Fruit fly (Drosophila melanogaster): ENCODE results near the gene AIF.

Gene AIF

DNA sequence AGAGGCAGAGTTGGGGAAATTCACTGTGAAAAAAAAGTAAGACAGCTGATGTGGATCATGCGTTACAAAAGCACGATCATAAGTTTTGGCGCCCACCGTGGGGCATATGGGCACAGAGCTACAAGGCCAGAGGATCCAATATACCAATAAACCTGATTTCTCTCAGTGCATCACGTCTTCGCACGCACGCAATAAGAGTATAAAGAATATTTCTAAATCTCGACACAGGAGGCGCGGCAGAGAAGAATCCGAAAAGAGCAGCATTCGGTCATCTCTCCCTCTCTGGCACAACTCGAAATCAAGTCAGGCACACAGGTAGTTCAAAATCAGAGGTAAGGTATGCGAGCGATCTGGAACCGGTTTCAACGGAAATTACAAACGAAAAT is 12.0 kb downstream of the AIF start (continued):
- TF ChIP-seq CG10147 (GFP tag; optimal IDR thresholded peaks at IDR 0.05) (peak; percentile 45), CG12659 (GFP tag; optimal IDR thresholded peaks at IDR 0.05) (peak; percentile 89), CG17802 (tag; optimal IDR thresholded peaks at IDR 0.05) (peak; percentile 76), CG12071 (GFP tag; optimal IDR thresholded peaks at IDR 0.05) (peak; percentile 61), bsh (GFP tag; optimal IDR thresholded peaks at IDR 0.05) (peak; percentile 94 to 96), CG17912 (GFP tag; optimal IDR thresholded peaks at IDR 0.05) (no peak), CG4617 (GFP tag; optimal IDR thresholded peaks at IDR 0.05; ENCODE audit: borderline replicate concordance) (peak; percentile 82), CG3726 (GFP tag; IDR thresholded peaks at IDR 0.05) (peak; percentile 91), CG16779 (GFP tag; IDR thresholded peaks at IDR 0.05) (peak; percentile 86), CG8478 (optimal IDR thresholded peaks at IDR 0.05) (no peak), mam (GFP tag; optimal IDR thresholded peaks at IDR 0.05) (peak; percentile 82), da (GFP tag; optimal IDR thresholded peaks at IDR 0.05) (peak; percentile 82), CG14860 (GFP tag; IDR thresholded peaks at IDR 0.05; ENCODE audit: partially characterized antibody) (no peak), row (GFP tag; IDR thresholded peaks at IDR 0.05) (peak; percentile 94), cas (GFP tag; IDR thresholded peaks at IDR 0.05) (peak; percentile 78), lov (optimal IDR thresholded peaks at IDR 0.05) (no peak), lov (GFP tag; IDR thresholded peaks at IDR 0.05) (peak; percentile 97), CG12236 (GFP tag; optimal IDR thresholded peaks at IDR 0.05) (peak; percentile 79), Poxn (GFP tag; IDR thresholded peaks at IDR 0.05) (0 out of 2 replicates have a peak, but pooled peaks have one; percentile 11), ATbp (GFP tag; optimal IDR thresholded peaks at IDR 0.05) (peak; percentile 89), luna (GFP tag; optimal IDR thresholded peaks at IDR 0.05) (peak; percentile 39), caup (GFP tag; optimal IDR thresholded peaks at IDR 0.05; ENCODE audit: severe bottlenecking) (peak; percentile 77), Dfd (GFP tag; optimal IDR thresholded peaks at IDR 0.05) (no peak), CG4854 (GFP tag; optimal IDR thresholded peaks at IDR 0.05) (peak; percentile 77), CG7271 (tag; optimal IDR thresholded peaks at IDR 0.05) (peak; percentile 53), yki (optimal IDR thresholded peaks at IDR 0.05) (no peak), Six4 (GFP tag; optimal IDR thresholded peaks at IDR 0.05) (peak; percentile 83), tin (GFP tag; optimal IDR thresholded peaks at IDR 0.05) (peak; percentile 85), NfI (GFP tag; optimal IDR thresholded peaks at IDR 0.05) (peak; percentile 74), lola (GFP tag; optimal IDR thresholded peaks at IDR 0.05) (peak in 1 of 3 experiments; percentile 93), HLH4C (GFP tag; IDR thresholded peaks at IDR 0.05; ENCODE audit: partially characterized antibody) (no peak), otp (GFP tag; IDR thresholded peaks at IDR 0.05) (peak; percentile 96), ac (GFP tag; optimal IDR thresholded peaks at IDR 0.05) (peak; percentile 90), hth (optimal IDR thresholded peaks at IDR 0.05) (no peak), Spps (tag; optimal IDR thresholded peaks at IDR 0.05) (peak; percentile 85), tup (GFP tag; optimal IDR thresholded peaks at IDR 0.05) (peak; percentile 52), CG15696 (tag; optimal IDR thresholded peaks at IDR 0.05) (peak; percentile 91), Optix (GFP tag; IDR thresholded peaks at IDR 0.05) (peak; percentile 96), H15 (GFP tag; IDR thresholded peaks at IDR 0.05) (peak; percentile 95), seq (GFP tag; IDR thresholded peaks at IDR 0.05) (peak; percentile 84), Dp (GFP tag; optimal IDR thresholded peaks at IDR 0.05) (no peak), bigmax (GFP tag; optimal IDR thresholded peaks at IDR 0.05) (no peak), ssp (GFP tag; IDR thresholded peaks at IDR 0.05) (peak; percentile 87), ken (GFP tag; IDR thresholded peaks at IDR 0.05) (peak; percentile 95), Blimp-1 (GFP tag; optimal IDR thresholded peaks at IDR 0.05) (peak; percentile 90), nau (GFP tag; optimal IDR thresholded peaks at IDR 0.05) (peak; percentile 72), CG11247 (GFP tag; IDR thresholded peaks at IDR 0.05) (peak; percentile 83), CG32772 (GFP tag; IDR thresholded peaks at IDR 0.05) (peak; percentile 94), H2.0 (GFP tag; IDR thresholded peaks at IDR 0.05) (peak; percentile 92), CG33557 (GFP tag; optimal IDR thresholded peaks at IDR 0.05) (peak; percentile 87), fd102C (GFP tag; optimal IDR thresholded peaks at IDR 0.05) (peak; percentile 90)
